Fruit fly (Drosophila melanogaster): ENCODE data around the gene CG14431.

DNA sequence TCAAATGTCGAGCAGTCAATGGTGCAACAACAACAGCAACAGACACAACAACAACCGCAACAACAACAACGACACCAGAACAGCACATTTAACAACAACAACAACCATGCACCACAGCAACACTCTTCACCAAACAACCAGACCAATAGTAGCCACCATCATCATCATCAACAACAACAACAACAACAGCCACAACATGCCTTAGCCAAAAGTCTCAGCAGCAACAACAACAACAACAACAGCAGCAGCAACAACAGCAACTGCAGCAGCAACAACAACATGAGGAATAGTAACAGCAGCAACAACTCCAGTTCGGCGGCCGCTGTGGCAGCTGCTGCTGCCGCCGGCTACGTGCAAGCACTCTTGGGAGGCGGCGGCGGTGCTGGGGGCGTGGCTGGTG, 31.7 kb upstream of the CG14431 start:
- no peak for TF ChIP-seq h (GFP tag; optimal IDR thresholded peaks at IDR 0.05)
- TF ChIP-seq CG9705 (GFP tag; optimal IDR thresholded peaks at IDR 0.05): no peak
- no peak for TF ChIP-seq psq (GFP tag; optimal IDR thresholded peaks at IDR 0.05)
- TF ChIP-seq Dif (GFP tag; optimal IDR thresholded peaks at IDR 0.05; ENCODE audit: partially characterized antibody): no peak
- TF ChIP-seq pan (optimal IDR thresholded peaks at IDR 0.05): no peak
- TF ChIP-seq CG32264 (GFP tag; optimal IDR thresholded peaks at IDR 0.05): no peak
- no peak for TF ChIP-seq sage (GFP tag; optimal IDR thresholded peaks at IDR 0.05)
- TF ChIP-seq Mio (GFP tag; optimal IDR thresholded peaks at IDR 0.05): no peak
- TF ChIP-seq sv (GFP tag; optimal IDR thresholded peaks at IDR 0.05): no peak
- TF ChIP-seq CrebA (GFP tag; optimal IDR thresholded peaks at IDR 0.05; ENCODE audit: borderline replicate concordance): no peak
- TF ChIP-seq Vsx2 (GFP tag; optimal IDR thresholded peaks at IDR 0.05; ENCODE audit: partially characterized antibody): no peak
- no peak for TF ChIP-seq woc (GFP tag; optimal IDR thresholded peaks at IDR 0.05)
- TF ChIP-seq Rel (GFP tag; optimal IDR thresholded peaks at IDR 0.05): no peak
- TF ChIP-seq Rel (tag; optimal IDR thresholded peaks at IDR 0.05): no peak
- no peak for TF ChIP-seq usp (GFP tag; optimal IDR thresholded peaks at IDR 0.05)
